Worm (Caenorhabditis elegans): ENCODE measurements around the gene cyp-13B1.

cyp-13B1 gene

DNA sequence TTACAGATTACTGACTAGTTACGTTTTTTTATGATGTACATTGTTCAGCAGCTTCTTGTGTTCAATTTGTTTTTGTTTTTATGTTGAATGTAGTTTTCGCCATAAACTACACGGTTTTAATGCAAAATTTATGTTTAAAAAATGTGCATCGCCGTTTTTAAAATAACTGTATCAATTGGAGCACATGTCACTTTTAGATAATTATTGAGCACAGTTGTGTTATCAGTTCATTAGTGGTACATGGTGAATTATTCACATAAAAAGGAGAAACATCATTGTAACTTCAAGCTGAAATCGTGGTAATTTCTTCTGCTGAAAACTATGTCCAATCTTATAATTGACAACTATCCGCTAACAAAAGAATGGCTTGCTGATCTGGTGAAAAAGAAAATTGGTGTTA, 2.9 kb upstream of the cyp-13B1 start:
- TF ChIP-seq unc-62 (GFP tag; optimal IDR thresholded peaks at IDR 0.05) = no peak

DNA sequence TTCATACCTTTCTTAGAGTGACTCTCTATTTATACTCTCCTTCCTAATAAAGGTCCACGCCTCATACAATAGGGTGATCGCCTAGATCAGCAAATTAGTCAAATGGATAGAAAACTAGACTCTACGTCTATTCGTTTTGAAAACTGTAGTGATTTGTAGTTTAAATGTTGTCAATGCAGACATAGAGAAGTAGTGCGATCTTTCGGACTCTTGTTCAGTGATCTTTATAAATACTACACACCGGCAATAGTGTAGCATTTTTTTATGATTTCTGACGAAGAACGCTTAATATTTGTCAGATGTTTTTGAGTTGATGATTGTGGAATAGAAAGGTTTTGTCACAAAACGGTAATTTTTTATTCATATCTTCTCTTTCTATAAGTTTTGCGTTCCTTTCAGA, 1.9 kb upstream of the cyp-13B1 start:
- no peak for TF ChIP-seq unc-62 (GFP tag; optimal IDR thresholded peaks at IDR 0.05)

DNA sequence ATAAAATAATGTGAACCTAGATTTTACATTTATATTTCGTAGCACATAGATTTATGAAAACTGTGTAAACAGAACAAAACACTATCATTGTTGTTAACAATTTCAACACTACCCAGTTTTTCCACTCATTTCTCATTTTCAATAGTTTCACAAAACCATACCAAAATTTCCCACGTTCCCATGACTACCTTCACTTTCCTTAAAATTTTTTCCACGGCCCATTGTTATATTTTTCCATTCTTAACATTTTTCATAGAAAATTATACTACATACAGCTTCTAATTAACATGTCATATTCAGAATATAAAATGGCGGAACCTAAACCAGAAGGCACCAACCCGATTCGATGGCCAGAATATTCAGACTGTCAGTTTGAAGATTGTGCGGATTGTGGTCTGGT, 7.7 kb downstream of the cyp-13B1 start, which contains the start of gene F02C12.1:
F02C12.1 (plus strand) TSS at position 301 of the 400 bp plus-strand sequence.
- TF ChIP-seq unc-62 (GFP tag; optimal IDR thresholded peaks at IDR 0.05) = no peak

DNA sequence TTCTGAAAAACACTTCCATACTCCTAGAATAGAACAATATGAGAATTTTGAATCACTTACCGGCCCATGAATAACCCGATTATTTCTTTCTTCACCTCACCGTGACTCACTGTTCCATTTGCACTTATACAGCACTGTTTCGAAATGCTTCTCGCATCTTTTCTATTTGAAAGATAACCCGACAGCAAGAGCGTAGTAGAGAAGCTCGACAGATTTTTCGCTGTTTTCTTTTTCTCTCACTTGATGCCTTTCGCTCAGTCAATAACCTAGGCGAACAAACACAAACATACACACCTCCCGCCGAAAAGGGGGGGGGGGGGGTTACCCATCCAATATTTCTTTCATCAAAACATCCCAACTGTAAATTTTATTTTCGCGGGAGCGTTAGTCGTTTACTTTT, 8.1 kb downstream of the cyp-13B1 start:
- TF ChIP-seq unc-62 (GFP tag; optimal IDR thresholded peaks at IDR 0.05) = no peak

DNA sequence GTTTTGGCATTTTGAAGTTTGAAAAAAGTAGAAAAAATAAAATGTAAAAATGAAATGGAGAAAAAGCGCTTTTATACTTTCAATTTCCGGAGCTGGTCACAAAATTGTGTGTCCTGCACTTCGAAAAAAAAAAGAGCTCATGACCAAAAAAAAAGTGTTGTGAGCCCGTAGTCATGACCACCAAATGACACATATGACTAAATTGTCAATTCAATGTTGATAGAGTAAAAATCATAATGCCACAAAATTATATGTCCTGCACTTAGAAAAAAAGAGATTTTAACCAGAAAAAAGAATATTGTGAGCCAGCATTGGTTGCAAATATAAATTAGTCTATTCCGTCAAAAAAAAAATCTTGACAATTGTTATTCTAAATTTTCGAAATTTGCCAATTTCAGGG, 10.2 kb downstream of the cyp-13B1 start, which contains the start of gene F02C12.2:
F02C12.2 (minus strand) TSS at position 101 of the 400 bp plus-strand sequence.
- no peak for TF ChIP-seq unc-62 (GFP tag; optimal IDR thresholded peaks at IDR 0.05)

DNA sequence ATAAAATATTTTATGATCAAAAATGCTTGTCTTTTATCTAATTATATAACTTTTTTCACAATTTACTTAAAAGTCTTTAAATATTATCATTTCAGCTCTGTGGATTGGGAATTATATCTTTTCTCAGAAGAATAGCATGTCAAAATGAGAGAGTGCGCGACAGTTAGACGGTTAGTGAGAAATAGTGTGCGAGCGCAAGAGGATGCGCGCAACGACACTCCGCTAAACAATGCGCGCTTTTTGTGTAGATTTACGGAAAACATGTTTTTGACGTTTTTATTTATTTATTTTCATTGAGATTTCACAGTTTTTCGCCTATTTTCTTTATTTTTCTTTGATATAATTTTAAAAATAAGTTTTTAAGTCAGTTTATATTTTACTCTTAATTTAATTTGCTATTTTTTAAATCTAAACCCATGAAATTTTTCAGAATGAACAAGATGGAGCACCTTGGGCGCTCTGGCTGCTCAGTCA, 12.9 kb downstream of the cyp-13B1 start, which contains the start of gene F02C12.3:
F02C12.3 (plus strand) TSS at position 424 of the 474 bp plus-strand sequence.
- no peak for TF ChIP-seq unc-62 (GFP tag; optimal IDR thresholded peaks at IDR 0.05)

DNA sequence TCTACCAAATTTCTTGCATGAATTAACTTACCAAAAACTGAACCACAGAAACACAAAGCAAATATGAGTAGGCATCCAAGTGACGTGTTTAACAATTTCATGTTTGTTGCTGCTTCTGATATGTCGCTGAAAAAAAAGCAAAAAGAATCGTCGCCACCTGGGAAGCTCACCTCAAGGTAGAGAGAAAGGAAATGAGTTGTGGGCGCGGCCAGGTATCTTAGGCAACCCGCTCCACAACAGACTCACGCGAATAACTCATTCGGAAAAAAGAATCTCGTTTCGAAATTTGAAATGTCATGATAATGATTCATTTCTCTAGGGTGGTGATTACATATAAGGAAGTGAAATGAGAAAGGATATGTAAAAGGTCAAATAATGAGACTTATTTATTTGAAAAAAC, 14.5 kb downstream of the cyp-13B1 start, which contains the start of gene irld-2:
irld-2 (minus strand) TSS at position 101 of the 400 bp plus-strand sequence.
- TF ChIP-seq unc-62 (GFP tag; optimal IDR thresholded peaks at IDR 0.05) = no peak

DNA sequence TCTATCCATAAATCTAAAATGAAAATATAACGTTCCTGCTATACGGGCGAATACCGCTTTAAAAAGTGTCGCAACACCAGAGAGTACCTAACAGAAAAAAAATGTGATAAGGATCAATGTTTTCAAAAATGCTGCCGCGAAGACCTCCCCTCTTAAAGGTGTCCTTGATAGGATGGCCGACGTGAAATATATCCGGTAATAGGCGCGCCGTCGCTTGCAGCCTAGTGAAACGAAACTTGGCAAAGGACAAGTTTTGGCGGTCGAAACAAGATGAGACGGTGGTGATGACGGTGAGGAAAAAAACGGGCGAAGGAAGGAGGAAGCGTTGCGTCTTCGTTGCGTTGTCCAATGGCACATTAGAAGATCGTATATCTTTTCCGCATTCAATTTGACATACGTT, 20.6 kb downstream of the cyp-13B1 start:
- no peak for TF ChIP-seq unc-62 (GFP tag; optimal IDR thresholded peaks at IDR 0.05)

DNA sequence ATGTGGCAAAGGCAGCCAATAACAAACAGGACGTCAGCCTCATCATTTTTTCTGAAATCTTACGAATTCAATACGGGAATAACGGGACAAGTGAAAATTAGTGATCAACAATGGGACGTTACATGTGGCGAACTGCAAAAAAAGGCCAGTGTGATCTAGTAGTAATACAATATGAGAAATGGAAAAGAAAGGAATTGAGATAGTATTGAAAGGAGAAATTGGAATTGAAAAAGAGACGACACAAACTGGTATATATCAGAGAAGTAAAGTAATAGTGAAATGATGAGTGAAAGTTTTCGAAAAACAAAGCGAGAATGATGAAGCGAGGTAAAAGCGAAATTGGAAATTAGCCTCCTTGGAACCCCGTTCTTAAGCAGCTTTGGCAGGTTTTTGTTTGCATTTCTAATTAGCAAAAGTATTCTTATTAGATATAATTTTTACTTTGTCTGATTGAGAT, 21.9 kb downstream of the cyp-13B1 start, which contains the start of gene C49F8.3:
C49F8.3 (minus strand) TSS at position 51 of the 457 bp plus-strand sequence.
- no peak for TF ChIP-seq unc-62 (GFP tag; optimal IDR thresholded peaks at IDR 0.05)

DNA sequence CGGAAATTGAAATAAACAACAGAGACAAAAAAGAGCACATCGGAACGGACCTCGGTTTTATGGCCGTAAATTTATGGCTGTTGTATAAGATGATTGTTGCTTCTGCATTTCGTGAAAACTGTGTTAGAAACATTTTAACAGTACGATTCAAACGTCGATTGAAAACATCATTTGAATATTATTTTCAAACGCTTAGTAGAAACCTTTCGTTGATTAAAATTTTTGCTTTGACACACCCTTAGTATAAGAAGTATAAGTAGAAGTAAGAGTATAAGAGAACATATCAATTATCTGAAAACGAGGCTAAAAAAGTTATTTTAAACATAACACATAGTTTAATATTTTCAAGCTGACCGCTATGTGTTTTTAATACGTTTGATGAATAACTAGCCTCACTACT, 24.7 kb downstream of the cyp-13B1 start:
- no peak for TF ChIP-seq unc-62 (GFP tag; optimal IDR thresholded peaks at IDR 0.05)

DNA sequence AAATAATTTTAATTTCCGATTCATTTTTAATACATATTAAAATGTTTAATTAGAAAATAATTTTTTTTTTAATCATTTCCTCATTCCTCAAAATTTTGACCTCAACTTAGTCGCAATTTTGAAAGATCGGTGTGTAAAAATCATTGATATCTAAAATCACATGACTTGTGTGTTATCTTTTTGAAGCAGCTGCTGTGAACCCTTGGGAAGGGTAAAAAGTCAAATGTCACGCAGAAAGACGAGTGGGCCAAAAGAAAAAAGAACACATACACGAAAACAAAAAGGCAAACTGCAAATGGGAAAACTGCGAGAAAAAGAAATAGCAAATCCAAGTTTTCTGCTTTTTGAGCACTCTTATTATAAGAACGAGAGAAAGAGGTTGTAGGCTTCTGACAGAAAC, 26.2 kb downstream of the cyp-13B1 start:
- no peak for TF ChIP-seq unc-62 (GFP tag; optimal IDR thresholded peaks at IDR 0.05)

DNA sequence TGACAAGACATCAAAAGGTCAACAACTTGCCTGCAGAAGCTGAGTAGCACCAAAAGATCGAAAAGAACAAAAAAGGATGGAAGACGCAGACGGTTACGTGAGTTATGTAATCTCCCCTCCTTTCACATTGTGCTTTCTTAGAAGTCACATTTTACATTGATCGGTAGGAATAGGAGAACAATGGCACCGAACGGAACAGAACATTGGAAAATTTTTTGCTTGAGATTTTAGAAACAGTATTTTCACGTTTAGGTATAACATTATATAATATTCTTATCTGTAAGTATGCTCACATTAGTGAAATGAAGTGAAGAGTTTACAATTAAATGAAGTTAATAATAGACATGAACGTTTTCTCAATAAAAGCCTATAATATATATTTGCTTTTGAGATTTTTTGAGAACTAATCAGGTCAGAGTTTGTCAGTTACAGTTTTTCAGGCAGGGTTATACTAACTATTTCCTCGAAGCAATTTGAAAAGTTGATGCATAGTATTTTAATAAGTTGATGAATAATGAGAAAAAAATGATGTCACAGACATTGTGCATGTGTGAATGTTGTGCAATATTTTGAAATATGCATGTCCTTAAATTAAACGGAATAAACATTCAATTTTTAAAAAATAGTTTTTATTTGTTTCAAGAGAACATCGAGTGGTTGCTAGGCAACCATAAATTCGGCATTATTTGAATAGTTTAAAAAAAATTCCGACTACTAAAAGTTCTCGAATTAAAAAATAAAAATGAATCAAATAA, 28.3 kb downstream of the cyp-13B1 start:
- TF ChIP-seq unc-62 (GFP tag; optimal IDR thresholded peaks at IDR 0.05) = no peak

DNA sequence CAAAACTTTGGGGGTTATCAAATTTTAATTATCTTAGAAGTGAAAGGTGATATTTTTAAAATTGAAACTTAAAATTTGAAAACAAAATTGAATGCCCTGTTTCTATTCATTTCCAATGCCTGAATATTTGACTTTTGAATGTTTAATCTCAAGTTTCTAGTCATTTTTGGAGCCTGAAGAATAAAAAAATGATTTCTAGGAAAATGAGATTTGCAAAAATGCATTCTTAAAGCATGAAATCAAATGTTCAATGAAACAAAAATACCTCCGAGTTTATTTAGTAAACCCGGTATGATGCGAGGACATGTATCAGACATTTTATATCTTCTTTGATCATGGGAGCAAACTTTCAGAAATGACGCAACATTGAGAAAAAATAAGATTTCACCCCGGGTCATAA, 30.4 kb downstream of the cyp-13B1 start:
- no peak for TF ChIP-seq unc-62 (GFP tag; optimal IDR thresholded peaks at IDR 0.05)

DNA sequence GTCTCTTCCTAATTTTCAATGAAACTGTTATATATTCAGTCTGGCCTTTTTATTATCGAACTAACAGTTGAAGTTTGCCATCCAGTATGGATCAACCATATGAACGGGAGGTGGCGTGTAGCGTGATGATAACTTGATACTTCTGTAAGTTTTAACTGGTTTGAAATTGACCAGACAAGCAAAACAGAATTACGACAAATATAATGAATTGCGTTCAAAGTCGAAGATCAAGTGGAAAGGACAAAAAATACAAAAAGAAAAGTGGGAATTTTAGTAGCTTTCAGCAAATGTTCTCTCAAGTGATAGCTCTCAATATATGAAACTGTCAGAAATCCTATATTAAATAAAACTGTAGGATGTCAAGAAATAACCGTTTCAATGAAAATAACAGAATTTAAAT, 32.6 kb downstream of the cyp-13B1 start, which contains the start of the genes C49F8.14 and gem-1:
C49F8.14 (minus strand) TSS at position 99 of the 400 bp plus-strand sequence.
gem-1 (minus strand) TSS at position 142 of the 400 bp plus-strand sequence.
- no peak for TF ChIP-seq unc-62 (GFP tag; optimal IDR thresholded peaks at IDR 0.05)

DNA sequence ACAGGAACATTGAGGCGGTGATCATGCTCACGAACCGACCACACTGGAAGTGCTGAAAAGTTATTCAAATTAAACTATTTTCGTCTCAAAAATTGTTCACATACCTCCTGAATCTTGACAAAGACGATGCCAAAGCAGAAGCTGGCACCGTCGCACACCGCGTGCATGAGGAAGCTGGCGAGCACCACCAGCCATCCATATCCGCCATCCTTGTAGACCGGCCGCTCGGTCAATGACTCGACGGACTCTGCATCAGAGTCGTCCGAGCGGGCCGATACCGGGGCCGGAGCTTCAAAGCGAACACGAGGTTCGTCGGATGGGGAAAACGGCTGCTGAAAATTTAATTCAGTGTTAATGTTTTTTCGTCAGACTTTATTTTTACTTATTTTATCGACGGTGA, 33.3 kb downstream of the cyp-13B1 start:
- TF ChIP-seq unc-62 (GFP tag; optimal IDR thresholded peaks at IDR 0.05) = no peak

DNA sequence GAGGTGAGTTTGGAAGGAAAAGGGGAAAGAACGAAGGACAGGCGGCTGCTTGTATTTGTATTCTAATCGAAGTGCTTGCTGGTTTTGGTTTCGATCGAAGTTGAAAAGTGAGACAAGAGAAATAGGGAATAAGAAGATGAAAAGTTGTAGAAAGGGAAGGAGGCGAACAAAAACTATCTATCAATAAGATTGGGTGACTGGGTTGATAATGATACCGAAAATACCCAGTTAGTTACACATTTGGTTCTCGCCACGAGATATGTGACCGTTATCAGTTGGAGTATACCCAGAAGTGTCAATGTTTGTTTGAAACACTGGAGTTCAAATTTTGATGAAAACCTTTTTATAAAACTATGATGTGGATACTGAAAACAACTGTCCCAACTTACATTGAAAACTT, 41.2 kb downstream of the cyp-13B1 start:
- no peak for TF ChIP-seq unc-62 (GFP tag; optimal IDR thresholded peaks at IDR 0.05)

DNA sequence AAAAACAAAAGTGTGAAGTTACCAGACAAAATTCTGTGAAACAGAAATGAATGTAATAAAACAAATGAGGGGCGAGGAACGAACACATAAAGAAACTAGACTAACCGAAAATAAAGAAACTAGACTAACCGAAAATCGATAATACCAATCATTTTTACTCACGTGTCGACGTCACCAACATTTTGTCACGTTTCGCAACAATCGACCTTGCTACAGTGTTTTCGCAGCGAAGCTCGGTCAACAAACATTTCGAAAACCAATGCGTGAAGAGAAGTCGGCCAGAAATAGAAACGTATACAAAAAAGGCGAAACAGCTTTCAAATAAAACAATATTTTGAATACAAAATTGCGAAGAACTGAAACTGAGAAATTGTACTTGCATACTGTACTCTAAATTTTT, 42.5 kb downstream of the cyp-13B1 start:
- TF ChIP-seq unc-62 (GFP tag; optimal IDR thresholded peaks at IDR 0.05) = no peak
